Worm (Caenorhabditis elegans) whole organism, late embryonic: Measurements from ENCODE around the gene ZC21.6.

Experiments
- ama-1 ChIP-seq: fragments of 150-350 bp; optimal IDR thresholded peaks from 2 replicates; lab custom pipeline; 2014
- fkh-10 ChIP-seq: fragments of 150-350 bp; optimal IDR thresholded peaks from 2 replicates; lab custom pipeline; 2014; ENCODE audit warnings: missing biosample characterization, missing genetic modification reagents, missing genetic modification characterization
- madf-2 ChIP-seq: sonication (generic microtip); optimal IDR thresholded peaks from 2 replicates; lab custom pipeline; 2017; ENCODE audit warnings: missing genetic modification characterization, missing compliant biosample characterization
- ttx-3 ChIP-seq: sonication (generic microtip); optimal IDR thresholded peaks from 2 replicates; lab custom pipeline; 2016; ENCODE audit warnings: missing genetic modification reagents, missing genetic modification characterization, missing compliant biosample characterization

DNA sequence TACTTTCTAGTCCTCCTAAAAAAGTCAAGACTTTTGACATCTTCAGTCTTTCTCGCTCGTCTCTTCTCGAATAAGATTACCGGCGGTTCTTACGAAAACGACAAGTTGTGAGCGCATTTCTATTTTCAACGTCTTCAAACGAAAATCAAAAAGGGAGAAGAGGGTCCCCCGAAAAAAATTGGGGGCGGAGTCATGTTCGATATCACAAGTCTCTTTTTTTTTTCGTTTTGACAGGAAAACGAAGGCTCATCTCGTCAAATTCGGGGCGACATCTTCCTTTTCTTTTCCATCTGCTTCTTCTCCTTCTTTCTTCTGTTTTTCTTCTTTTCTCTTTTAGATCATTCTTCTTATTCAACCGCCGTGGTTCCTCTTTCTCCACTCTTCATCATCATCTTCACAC, 11.5 kb downstream of the ZC21.6 start:
- TF ChIP-seq madf-2 (tag; lab: Kevin White, UChicago) (no peak), ama-1 (lab: Kevin White, UChicago) (no peak), ttx-3 (no peak), fkh-10 (GFP tag; lab: Kevin White, UChicago) (no peak)
